Fruit fly (Drosophila melanogaster): ENCODE results near the gene CG42481.

DNA sequence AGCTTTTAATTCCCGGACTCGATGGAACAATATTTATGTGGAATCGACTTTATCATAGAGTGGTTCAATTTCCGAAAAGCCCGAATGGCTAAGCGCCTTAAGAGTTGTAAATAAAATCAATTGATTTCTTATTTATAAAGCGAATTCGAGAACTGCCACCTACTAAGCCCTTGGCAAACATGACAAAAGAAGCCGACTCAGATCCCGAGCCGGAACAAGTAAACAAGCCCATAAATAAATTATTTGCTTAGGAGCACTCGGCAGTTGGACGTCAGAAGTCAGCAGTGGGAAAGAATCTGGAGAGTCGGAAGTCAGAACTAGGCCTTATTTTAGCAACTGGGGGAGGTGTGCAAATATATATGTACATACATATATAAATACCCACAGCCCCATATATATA lies 39.2 kb downstream of the CG42481 start:
- TF ChIP-seq insv (optimal IDR thresholded peaks at IDR 0.05) (no peak), Sin3A (optimal IDR thresholded peaks at IDR 0.05) (no peak)

All from Kc167 (cell line).